Worm (Caenorhabditis elegans) whole organism, young adult: ENCODE results near the gene B0228.6.
A peak's percentile ranks its signal among the peaks of the same experiment; 100 is the strongest.

Experiments
- C17E4.6 ChIP-seq: fragments of 200-800 bp; sonication (Bioruptor generic); IDR thresholded peaks from 2 replicates; pipeline ENCODE4 v1.3.6; 2022; ENCODE audit warnings: missing genetic modification reagents, missing genetic modification characterization, missing compliant biosample characterization
- F10E7.11 ChIP-seq: sonication (generic microtip); optimal IDR thresholded peaks from 2 replicates; lab custom pipeline; 2017; ENCODE audit warnings: mild to moderate bottlenecking, missing genetic modification characterization, moderate library complexity, missing compliant biosample characterization
- F23B12.7 ChIP-seq: sonication (generic microtip); optimal IDR thresholded peaks from 2 replicates; lab custom pipeline; 2017; ENCODE audit warnings: missing genetic modification characterization, mild to moderate bottlenecking, missing compliant biosample characterization, antibody characterized with exemption, moderate library complexity; ENCODE audit not compliant: insufficient read depth
- F37B4.10 ChIP-seq: fragments of 200-800 bp; sonication (Bioruptor generic); IDR thresholded peaks from 2 replicates; pipeline ENCODE4 v1.3.6; 2022; ENCODE audit warnings: missing genetic modification characterization, missing compliant biosample characterization
- F39B2.1 ChIP-seq: fragments of 200-800 bp; sonication (Bioruptor generic); IDR thresholded peaks from 2 replicates; pipeline ENCODE4 v1.3.6; 2022; ENCODE audit warnings: missing genetic modification reagents, missing genetic modification characterization, missing compliant biosample characterization
- T26A5.8 ChIP-seq: sonication (generic microtip); optimal IDR thresholded peaks from 2 replicates; lab custom pipeline; 2016; ENCODE audit warnings: missing genetic modification characterization, missing compliant biosample characterization
- Y95B8A.8 ChIP-seq: fragments of 200-800 bp; sonication (Bioruptor generic); IDR thresholded peaks from 2 replicates; pipeline ENCODE4 v1.3.6; 2022; ENCODE audit warnings: missing genetic modification reagents, missing genetic modification characterization, missing compliant biosample characterization
- ama-1 ChIP-seq, 3 experiments: fragments of 150-350 bp in 1 of 3; sonication (generic microtip) in 2 of 3; optimal IDR thresholded peaks; 2 replicates each; lab custom pipeline; 2014 to 2018; ENCODE audit warnings: missing biosample characterization in 2 of 3, missing genetic modification characterization in 2 of 3, missing genetic modification reagents in 2 of 3
- aptf-3 ChIP-seq: fragments of 200-800 bp; sonication (Bioruptor generic); IDR thresholded peaks from 2 replicates; pipeline ENCODE4 v1.3.6; 2022; ENCODE audit warnings: missing genetic modification characterization, missing compliant biosample characterization
- athp-1 ChIP-seq: sonication (generic microtip); optimal IDR thresholded peaks from 2 replicates; lab custom pipeline; 2017; ENCODE audit warnings: mild to moderate bottlenecking, missing genetic modification characterization, missing compliant biosample characterization
- attf-6 ChIP-seq: fragments of 200-800 bp; sonication (Bioruptor generic); IDR thresholded peaks from 2 replicates; pipeline ENCODE4 v1.3.6; 2022; ENCODE audit warnings: missing genetic modification reagents, missing genetic modification characterization, missing compliant biosample characterization
- bed-1 ChIP-seq: fragments of 200-800 bp; sonication (Bioruptor generic); IDR thresholded peaks from 2 replicates; pipeline ENCODE4 v1.3.6; 2022; ENCODE audit warnings: missing genetic modification reagents, missing genetic modification characterization, missing compliant biosample characterization
- ceh-79 ChIP-seq: sonication (generic microtip); optimal IDR thresholded peaks from 2 replicates; lab custom pipeline; 2017; ENCODE audit warnings: mild to moderate bottlenecking, missing genetic modification characterization, missing compliant biosample characterization
- dpl-1 ChIP-seq: fragments of 150-350 bp; optimal IDR thresholded peaks from 2 replicates; lab custom pipeline; 2014; ENCODE audit warnings: missing biosample characterization, missing genetic modification reagents, missing genetic modification characterization
- efl-1 ChIP-seq: fragments of 150-350 bp; optimal IDR thresholded peaks from 2 replicates; lab custom pipeline; 2014; ENCODE audit warnings: missing biosample characterization, missing genetic modification reagents, missing genetic modification characterization
- egl-18 ChIP-seq: fragments of 200-800 bp; sonication (Bioruptor generic); IDR thresholded peaks from 2 replicates; pipeline ENCODE4 v1.3.6; 2022; ENCODE audit warnings: missing genetic modification reagents, missing genetic modification characterization, missing compliant biosample characterization
- egl-44 ChIP-seq: fragments of 200-800 bp; sonication (Bioruptor generic); IDR thresholded peaks from 2 replicates; pipeline ENCODE4 v1.3.6; 2022; ENCODE audit warnings: missing genetic modification reagents, missing genetic modification characterization, missing compliant biosample characterization
- gei-17 ChIP-seq: fragments of 200-800 bp; sonication (Bioruptor generic); optimal IDR thresholded peaks from 2 replicates; lab custom pipeline; 2018; ENCODE audit warnings: mild to moderate bottlenecking, missing genetic modification characterization, missing compliant biosample characterization
- hlh-12 ChIP-seq: sonication (generic microtip); optimal IDR thresholded peaks from 2 replicates; lab custom pipeline; 2016; ENCODE audit warnings: missing genetic modification characterization, missing compliant biosample characterization
- hlh-26 ChIP-seq: fragments of 200-800 bp; sonication (Bioruptor generic); conservative IDR thresholded peaks from 2 replicates; pipeline ENCODE4 v1.3.6; 2022; ENCODE audit warnings: missing genetic modification reagents, missing genetic modification characterization, missing compliant biosample characterization
- hrde-1 ChIP-seq: sonication (generic microtip); optimal IDR thresholded peaks from 2 replicates; lab custom pipeline; 2016; ENCODE audit warnings: missing genetic modification characterization, mild to moderate bottlenecking, missing compliant biosample characterization, moderate library complexity, missing genotype, missing genetic modification reagents, borderline replicate concordance
- lag-1 ChIP-seq: fragments of 200-800 bp; sonication (Bioruptor generic); IDR thresholded peaks from 2 replicates; pipeline ENCODE4 v1.3.6; 2022; ENCODE audit warnings: missing genetic modification reagents, missing genetic modification characterization, missing compliant biosample characterization
- lin-26 ChIP-seq: fragments of 200-800 bp; sonication (Bioruptor generic); IDR thresholded peaks from 2 replicates; pipeline ENCODE4 v1.3.6; 2022; ENCODE audit warnings: missing genetic modification reagents, missing genetic modification characterization, missing compliant biosample characterization
- lin-40 ChIP-seq: sonication (generic microtip); optimal IDR thresholded peaks from 2 replicates; lab custom pipeline; 2016; ENCODE audit warnings: missing genetic modification characterization, mild to moderate bottlenecking, missing compliant biosample characterization, missing genotype, missing genetic modification reagents
- lin-54 ChIP-seq: fragments of 200-800 bp; sonication (Bioruptor generic); optimal IDR thresholded peaks from 2 replicates; lab custom pipeline; 2018; ENCODE audit warnings: mild to moderate bottlenecking, missing genetic modification characterization, missing compliant biosample characterization
- lsy-27 ChIP-seq: sonication (generic microtip); optimal IDR thresholded peaks from 2 replicates; lab custom pipeline; 2017; ENCODE audit warnings: missing genetic modification characterization, mild to moderate bottlenecking, missing compliant biosample characterization, antibody characterized with exemption, missing genotype, borderline replicate concordance; ENCODE audit not compliant: insufficient read depth
- madf-10 ChIP-seq: sonication (generic microtip); optimal IDR thresholded peaks from 2 replicates; lab custom pipeline; 2016; ENCODE audit warnings: mild to moderate bottlenecking, missing genetic modification characterization, missing compliant biosample characterization
- madf-8 ChIP-seq: fragments of 200-800 bp; sonication (Bioruptor generic); conservative IDR thresholded peaks from 2 replicates; pipeline ENCODE4 v1.3.6; 2022; ENCODE audit warnings: missing genetic modification reagents, missing genetic modification characterization, missing compliant biosample characterization
- mcd-1 ChIP-seq: fragments of 200-800 bp; sonication (Bioruptor generic); IDR thresholded peaks from 2 replicates; pipeline ENCODE4 v1.3.6; 2022; ENCODE audit warnings: missing genetic modification reagents, missing genetic modification characterization, missing compliant biosample characterization
- nfyb-1 ChIP-seq: fragments of 200-800 bp; sonication (Bioruptor generic); IDR thresholded peaks from 2 replicates; pipeline ENCODE4 v1.3.6; 2022; ENCODE audit warnings: missing genetic modification reagents, missing genetic modification characterization, missing compliant biosample characterization
- nhr-120 ChIP-seq: fragments of 200-800 bp; sonication (Bioruptor generic); IDR thresholded peaks from 2 replicates; pipeline ENCODE4 v1.3.6; 2022; ENCODE audit warnings: missing genetic modification characterization, missing compliant biosample characterization
- nhr-27 ChIP-seq: fragments of 200-800 bp; sonication (Bioruptor generic); optimal IDR thresholded peaks from 2 replicates; lab custom pipeline; 2018; ENCODE audit warnings: mild to moderate bottlenecking, missing genetic modification characterization, moderate library complexity, missing compliant biosample characterization
- pbrm-1 ChIP-seq: fragments of 200-800 bp; sonication (Bioruptor generic); IDR thresholded peaks from 2 replicates; pipeline ENCODE4 v1.3.6; 2022; ENCODE audit warnings: missing genetic modification reagents, missing genetic modification characterization, missing compliant biosample characterization
- pha-4 ChIP-seq: fragments of 150-350 bp; sonication (generic microtip); optimal IDR thresholded peaks from 2 replicates; lab custom pipeline; 2014; ENCODE audit warnings: missing biosample characterization, missing genetic modification reagents, missing genetic modification characterization
- rec-8 ChIP-seq, 2 experiments: sonication (generic microtip); optimal IDR thresholded peaks; 2 replicates each; lab custom pipeline; 2016; ENCODE audit warnings: mild to moderate bottlenecking in 2 of 2, missing genetic modification characterization in 2 of 2, missing genetic modification reagents in 2 of 2, missing genotype in 2 of 2, missing biosample characterization in 1 of 2, missing compliant biosample characterization in 1 of 2, moderate library complexity in 1 of 2
- rpc-1 ChIP-seq, 2 experiments: fragments of 150-350 bp in 1 of 2; sonication (generic microtip) in 1 of 2; optimal IDR thresholded peaks; 2 replicates each; lab custom pipeline; 2014 to 2018; ENCODE audit warnings: missing biosample characterization in 1 of 2, missing genetic modification characterization in 1 of 2, missing genetic modification reagents in 1 of 2, missing genotype in 1 of 2
- sdz-38 ChIP-seq: sonication (generic microtip); optimal IDR thresholded peaks from 2 replicates; lab custom pipeline; 2016; ENCODE audit warnings: missing genotype, missing genetic modification characterization, missing compliant biosample characterization
- snpc-3.4 ChIP-seq: sonication (generic microtip); optimal IDR thresholded peaks from 2 replicates; lab custom pipeline; 2017; ENCODE audit warnings: missing genetic modification characterization, mild to moderate bottlenecking, missing compliant biosample characterization, antibody characterized with exemption, moderate library complexity, missing genotype, missing genetic modification reagents
- somi-1 ChIP-seq: fragments of 200-800 bp; sonication (Bioruptor generic); optimal IDR thresholded peaks from 2 replicates; lab custom pipeline; 2018; ENCODE audit warnings: mild to moderate bottlenecking, missing genetic modification characterization, missing compliant biosample characterization
- tbx-9 ChIP-seq: sonication (generic microtip); optimal IDR thresholded peaks from 2 replicates; lab custom pipeline; 2016; ENCODE audit warnings: borderline replicate concordance, missing genetic modification characterization, inconsistent platforms, missing compliant biosample characterization
- tlf-1 ChIP-seq: fragments of 200-800 bp; sonication (Bioruptor generic); optimal IDR thresholded peaks from 2 replicates; lab custom pipeline; 2018; ENCODE audit warnings: mild to moderate bottlenecking, missing genetic modification characterization, missing compliant biosample characterization
- unc-130 ChIP-seq: sonication (generic microtip); optimal IDR thresholded peaks from 2 replicates; lab custom pipeline; 2016; ENCODE audit warnings: missing genetic modification reagents, missing genetic modification characterization, missing compliant biosample characterization
- xnd-1 ChIP-seq: sonication (generic microtip); optimal IDR thresholded peaks from 2 replicates; lab custom pipeline; 2016; ENCODE audit warnings: missing genotype, missing genetic modification reagents, missing genetic modification characterization, missing compliant biosample characterization
- ztf-18 ChIP-seq: sonication (generic microtip); optimal IDR thresholded peaks from 2 replicates; lab custom pipeline; 2016; ENCODE audit warnings: missing genotype, mild to moderate bottlenecking, missing genetic modification characterization, missing compliant biosample characterization
- ztf-22 ChIP-seq: fragments of 200-800 bp; sonication (Bioruptor generic); optimal IDR thresholded peaks from 2 replicates; lab custom pipeline; 2018; ENCODE audit warnings: mild to moderate bottlenecking, missing genetic modification characterization, moderate library complexity, missing compliant biosample characterization
- ztf-25 ChIP-seq: fragments of 200-800 bp; sonication (Bioruptor generic); IDR thresholded peaks from 2 replicates; pipeline ENCODE4 v1.3.6; 2022; ENCODE audit warnings: missing genetic modification reagents, missing genetic modification characterization, missing compliant biosample characterization
- ztf-26 ChIP-seq: sonication (generic microtip); optimal IDR thresholded peaks from 2 replicates; lab custom pipeline; 2017; ENCODE audit warnings: missing genetic modification characterization, missing compliant biosample characterization
- ztf-28 ChIP-seq: fragments of 200-800 bp; sonication (Bioruptor generic); IDR thresholded peaks from 2 replicates; pipeline ENCODE4 v1.3.6; 2022; ENCODE audit warnings: missing genetic modification reagents, missing genetic modification characterization, missing compliant biosample characterization

Gene B0228.6

ce11 chrII:7708540-7708939 is 46.4 kb downstream of the B0228.6 start, which contains the start of gene B0495.9:
Gene B0495.9, minus strand, starts transcription at chrII:7708710.
- no peak for TF ChIP-seq efl-1 (GFP tag; lab: Kevin White, UChicago)
- no peak for TF ChIP-seq bed-1 (GFP tag; lab: Robert Waterston, UW)
- TF ChIP-seq unc-130 (GFP tag; lab: Kevin White, UChicago) = no peak
- TF ChIP-seq nfyb-1 = peak; percentile 44; the same call in 1 of the 2 replicates
- no peak for TF ChIP-seq sdz-38
- peak; percentile 49 for TF ChIP-seq ztf-18 (tag; lab: Kevin White, UChicago)
- no peak for TF ChIP-seq athp-1 (tag; lab: Kevin White, UChicago)
- no peak for TF ChIP-seq ceh-79 (tag; lab: Kevin White, UChicago)
- TF ChIP-seq madf-10 (tag; lab: Kevin White, UChicago) = no peak
- TF ChIP-seq lin-40 = no peak
- no peak for TF ChIP-seq ama-1 (optimal IDR thresholded peaks at IDR 0.05; lab: Kevin White, UChicago)
- peak in 1 of 2 experiments; percentile 45 for TF ChIP-seq ama-1 (GFP tag; optimal IDR thresholded peaks at IDR 0.05; lab: Kevin White, UChicago)
- TF ChIP-seq F37B4.10 (GFP tag; lab: Robert Waterston, UW) = no peak
- peak; percentile 26 for TF ChIP-seq F23B12.7 (tag; lab: Kevin White, UChicago)
- TF ChIP-seq ztf-22 (GFP tag; lab: Kevin White, UChicago) = no peak
- TF ChIP-seq hlh-12 = no peak
- no peak for TF ChIP-seq lag-1
- no peak for TF ChIP-seq tbx-9
- no peak for TF ChIP-seq nhr-120 (GFP tag; lab: Robert Waterston, UW)
- no peak for TF ChIP-seq snpc-3.4 (tag; lab: Kevin White, UChicago)
- no peak for TF ChIP-seq gei-17 (GFP tag; lab: Kevin White, UChicago)
- no peak for TF ChIP-seq egl-44 (GFP tag; lab: Robert Waterston, UW)
- no peak for TF ChIP-seq somi-1 (GFP tag; lab: Kevin White, UChicago)
- TF ChIP-seq F39B2.1 (GFP tag; lab: Robert Waterston, UW) = no peak
- no peak for TF ChIP-seq lsy-27
- TF ChIP-seq tlf-1 (GFP tag; lab: Kevin White, UChicago) = no peak
- TF ChIP-seq xnd-1 (tag; lab: Kevin White, UChicago) = peak; percentile 12
- TF ChIP-seq pha-4 (tag; lab: Kevin White, UChicago) = no peak
- TF ChIP-seq lin-26 (GFP tag; lab: Robert Waterston, UW) = no peak
- TF ChIP-seq T26A5.8 (tag; lab: Kevin White, UChicago) = no peak
- no peak for TF ChIP-seq C17E4.6 (GFP tag; lab: Robert Waterston, UW)
- no peak for TF ChIP-seq nhr-27 (tag; lab: Kevin White, UChicago)
- TF ChIP-seq pbrm-1 (GFP tag; lab: Robert Waterston, UW) = peak; percentile 51; the same call in 1 of the 2 replicates
- no peak for TF ChIP-seq hlh-26 (GFP tag; lab: Robert Waterston, UW)
- no peak for TF ChIP-seq hrde-1 (tag; lab: Kevin White, UChicago)
- no peak for TF ChIP-seq madf-8 (GFP tag; lab: Robert Waterston, UW)
- peak in 1 of 2 experiments; percentile 52 for TF ChIP-seq rec-8 (tag; optimal IDR thresholded peaks at IDR 0.05; lab: Kevin White, UChicago)
- TF ChIP-seq attf-6 (GFP tag; lab: Robert Waterston, UW) = no peak
- TF ChIP-seq aptf-3 (GFP tag; lab: Robert Waterston, UW) = no peak
- TF ChIP-seq mcd-1 (GFP tag; lab: Robert Waterston, UW) = peak; percentile 63
- TF ChIP-seq ztf-26 (tag; lab: Kevin White, UChicago) = no peak
- TF ChIP-seq egl-18 (GFP tag; lab: Robert Waterston, UW) = no peak
- no peak for TF ChIP-seq dpl-1 (GFP tag; lab: Kevin White, UChicago)
- no peak for TF ChIP-seq Y95B8A.8 (GFP tag; lab: Robert Waterston, UW)
- no peak for TF ChIP-seq F10E7.11
- peak; percentile 40 for TF ChIP-seq rpc-1 (optimal IDR thresholded peaks at IDR 0.05; lab: Kevin White, UChicago)
- TF ChIP-seq rpc-1 (tag; optimal IDR thresholded peaks at IDR 0.05; lab: Kevin White, UChicago) = no peak
- TF ChIP-seq lin-54 (GFP tag; lab: Kevin White, UChicago) = peak; percentile 43
- TF ChIP-seq ztf-28 (GFP tag; lab: Robert Waterston, UW) = peak; percentile 73; the same call in 1 of the 2 replicates
- 0 out of 2 replicates have a peak, but pooled peaks have one; percentile 45 for TF ChIP-seq ztf-25 (GFP tag; lab: Robert Waterston, UW)
